Fruit fly (Drosophila melanogaster) whole organism: ENCODE results near the gene CG6901.

ENCODE experiments used
- CG8478 ChIP-seq: fragments of >200 bp; optimal IDR thresholded peaks from 2 replicates; lab custom pipeline; 2018; ENCODE audit warnings: inconsistent platforms
- Dll ChIP-seq: fragments of >200 bp; optimal IDR thresholded peaks from 2 replicates; lab custom pipeline; 2017
- pan ChIP-seq: fragments of >200 bp; optimal IDR thresholded peaks from 2 replicates; lab custom pipeline; 2017
- usp ChIP-seq: fragments of >200 bp; optimal IDR thresholded peaks from 2 replicates; lab custom pipeline; 2017; ENCODE audit warnings: missing biosample characterization, missing genetic modification characterization, mixed read lengths

DNA sequence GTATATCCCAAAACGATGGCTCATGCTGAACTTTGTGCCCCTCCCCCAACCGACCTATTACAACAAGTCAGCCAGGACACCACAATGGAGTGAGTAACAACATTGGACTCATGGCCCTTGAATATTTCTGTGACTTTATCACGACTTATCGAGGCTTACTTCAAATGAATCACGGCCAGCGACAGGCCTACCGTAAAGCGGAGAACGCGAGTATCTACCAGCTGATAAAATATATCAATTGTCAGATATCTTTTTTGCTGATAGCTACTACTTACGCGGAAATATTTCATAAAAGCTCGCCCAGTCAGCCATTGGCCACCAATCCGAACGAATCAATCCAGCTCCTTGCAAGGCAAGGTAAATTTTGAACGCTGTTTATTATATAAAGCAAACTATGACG is 4.3 kb downstream of the CG6901 start, which contains the start of gene CG17930:
- TF ChIP-seq usp (GFP tag; lab: Kevin White, UChicago) (no peak), CG8478 (lab: Kevin White, UChicago) (no peak), pan (lab: Kevin White, UChicago) (no peak), Dll (lab: Kevin White, UChicago) (no peak)
